Fruit fly (Drosophila melanogaster): Measurements from ENCODE around the gene CG1965.

DNA sequence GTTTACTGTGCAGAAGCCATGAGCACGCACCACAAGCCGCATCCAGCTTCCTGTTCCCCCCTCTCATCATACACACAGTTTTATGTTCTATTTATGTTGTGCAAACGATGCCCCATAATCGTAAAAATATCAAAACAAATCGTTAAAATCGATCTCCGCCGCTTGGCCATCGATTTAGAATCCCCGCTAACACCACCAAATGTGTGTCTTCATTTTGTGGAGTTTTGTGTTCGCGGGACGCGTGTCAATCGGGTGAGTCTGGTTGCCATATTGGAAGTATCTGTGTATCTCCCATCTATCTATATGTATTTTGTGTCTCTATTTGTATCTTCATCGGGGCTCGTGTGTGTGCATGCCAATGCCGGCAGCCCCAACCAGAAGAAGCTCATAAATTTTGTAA lies 32.8 kb upstream of the CG1965 start:
- no peak for TF ChIP-seq D1 (tag; optimal IDR thresholded peaks at IDR 0.05)
- TF ChIP-seq CG9948 (tag; optimal IDR thresholded peaks at IDR 0.05), result no peak
- no peak for TF ChIP-seq CG8159 (tag; optimal IDR thresholded peaks at IDR 0.05)
- no peak for TF ChIP-seq rn (GFP tag; IDR thresholded peaks at IDR 0.05)
- no peak for TF ChIP-seq CG4496 (GFP tag; IDR thresholded peaks at IDR 0.05)
- no peak for TF ChIP-seq CG14655 (GFP tag; optimal IDR thresholded peaks at IDR 0.05)
- no peak for TF ChIP-seq EcR (GFP tag; optimal IDR thresholded peaks at IDR 0.05)
- no peak for TF ChIP-seq CG17806 (tag; optimal IDR thresholded peaks at IDR 0.05)
- no peak for TF ChIP-seq CG13204 (GFP tag; optimal IDR thresholded peaks at IDR 0.05)
- no peak for TF ChIP-seq CG10348 (GFP tag; IDR thresholded peaks at IDR 0.05)
- no peak for TF ChIP-seq CG8301 (tag; optimal IDR thresholded peaks at IDR 0.05)
- TF ChIP-seq fd96Ca (GFP tag; IDR thresholded peaks at IDR 0.05), result no peak
